Fruit fly (Drosophila melanogaster) whole organism, adult: ENCODE results near the gene CG18213.

Source experiments
- CG12768 ChIP-seq: fragments of 200-800 bp; sonication (Bioruptor generic); optimal IDR thresholded peaks from 2 replicates; lab custom pipeline; 2017; ENCODE audit warnings: missing biosample characterization, missing genetic modification characterization, mild to moderate bottlenecking, moderate library complexity, missing genetic modification reagents
- CG14711 ChIP-seq: fragments of 200-800 bp; sonication (Bioruptor generic); optimal IDR thresholded peaks from 2 replicates; lab custom pipeline; 2018; ENCODE audit warnings: missing biosample characterization, mild to moderate bottlenecking, missing genetic modification characterization, moderate library complexity
- Hr96 ChIP-seq: fragments of 200-800 bp; sonication (Bioruptor generic); optimal IDR thresholded peaks from 2 replicates; lab custom pipeline; 2016; ENCODE audit warnings: missing biosample characterization, missing genetic modification characterization
- Mnt ChIP-seq: fragments of 200-800 bp; sonication (Bioruptor generic); optimal IDR thresholded peaks from 2 replicates; lab custom pipeline; 2016; ENCODE audit warnings: missing biosample characterization, mild to moderate bottlenecking, missing genetic modification characterization
- bab1 ChIP-seq: fragments of 200-800 bp; sonication (Bioruptor generic); optimal IDR thresholded peaks from 3 replicates; lab custom pipeline; 2019; ENCODE audit warnings: missing biosample characterization, mild to moderate bottlenecking, missing genetic modification characterization, moderate library complexity
- cic ChIP-seq: fragments of 200-800 bp; sonication (Bioruptor generic); optimal IDR thresholded peaks from 2 replicates; lab custom pipeline; 2017; ENCODE audit warnings: missing biosample characterization, mild to moderate bottlenecking, missing genetic modification characterization, moderate library complexity
- cnc ChIP-seq, 2 experiments: fragments of >200 bp; optimal IDR thresholded peaks; 2 replicates each; lab custom pipeline; 2017

DNA sequence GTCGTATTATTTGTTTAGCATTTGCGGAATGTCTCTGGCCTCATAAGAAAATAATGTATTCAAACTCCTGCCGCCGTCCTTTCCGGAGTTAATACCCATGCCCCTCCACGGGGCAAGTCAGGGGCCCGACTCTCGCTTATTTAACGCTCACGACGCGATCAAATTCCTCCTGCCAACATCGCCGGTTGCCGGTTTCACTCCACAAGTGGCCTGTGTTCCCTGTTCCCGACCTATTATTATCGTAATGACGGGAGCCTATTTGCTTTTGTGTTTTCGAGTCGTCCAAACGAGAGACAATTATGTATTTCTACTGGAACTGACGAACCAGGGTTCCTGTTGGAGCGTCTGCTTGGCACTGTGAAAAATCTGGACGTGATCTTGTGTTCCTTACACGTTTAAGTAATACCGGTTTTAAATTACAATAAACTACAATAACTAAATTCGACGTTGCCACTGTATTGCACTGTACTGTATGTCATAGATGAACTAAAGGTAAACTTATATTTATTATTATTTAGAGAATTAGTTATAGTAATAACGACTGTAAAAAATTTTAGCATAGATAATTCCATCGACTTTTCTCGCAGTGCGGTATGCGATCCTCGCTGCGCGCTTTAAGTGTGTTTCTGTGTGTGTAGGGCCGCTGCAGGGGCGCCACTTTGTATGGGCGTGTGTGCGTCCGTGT lies 12.6 kb upstream of the CG18213 start:
- TF ChIP-seq cnc (optimal IDR thresholded peaks at IDR 0.05; lab: Kevin White, UChicago) = no peak
- TF ChIP-seq Hr96 (GFP tag; lab: Kevin White, UChicago) = no peak
- TF ChIP-seq cic (GFP tag; lab: Kevin White, UChicago) = no peak
- no peak for TF ChIP-seq bab1 (GFP tag; lab: Kevin White, UChicago)
- no peak for TF ChIP-seq CG14711 (tag; lab: Kevin White, UChicago)
- TF ChIP-seq CG12768 (GFP tag; lab: Kevin White, UChicago) = no peak
- no peak for TF ChIP-seq Mnt
